Fruit fly (Drosophila melanogaster): ENCODE results near the gene mRpS18A.
A peak's percentile ranks its signal among the peaks of the same experiment; 100 is the strongest.

The mRpS18A gene

dm6 chr3R:8561522-8561921 is 871 bp downstream of the mRpS18A start, which contains the start of gene pch2:
pch2 (minus strand) TSS chr3R:8561764.
- TF ChIP-seq GATAe (GFP tag; conservative IDR thresholded peaks at IDR 0.05), result no peak
- peak; percentile 55 for TF ChIP-seq gfzf (GFP tag; optimal IDR thresholded peaks at IDR 0.05)
- TF ChIP-seq CG14667 (GFP tag; IDR thresholded peaks at IDR 0.05), result no peak
- peak; percentile 28 for TF ChIP-seq CG9797 (GFP tag; optimal IDR thresholded peaks at IDR 0.05)
- TF ChIP-seq Stat92E (GFP tag; optimal IDR thresholded peaks at IDR 0.05), result no peak
- TF ChIP-seq CG10565 (GFP tag; optimal IDR thresholded peaks at IDR 0.05), result no peak
- TF ChIP-seq E2f2 (GFP tag; IDR thresholded peaks at IDR 0.05), result peak; percentile 76
- peak; percentile 11 for TF ChIP-seq sens (GFP tag)
- TF ChIP-seq scrt (GFP tag; optimal IDR thresholded peaks at IDR 0.05), result peak; percentile 35
- peak; percentile 66 for TF ChIP-seq Dp (GFP tag; optimal IDR thresholded peaks at IDR 0.05)
- TF ChIP-seq pzg (GFP tag; optimal IDR thresholded peaks at IDR 0.05), result peak; percentile 16

dm6 chr3R:8552308-8552707 is 10.1 kb downstream of the mRpS18A start, which contains the start of gene Or85d:
Or85d (plus strand) TSS chr3R:8552608.
- TF ChIP-seq corto (GFP tag; optimal IDR thresholded peaks at IDR 0.05), result no peak
- TF ChIP-seq CG17568 (GFP tag; optimal IDR thresholded peaks at IDR 0.05), result no peak
- TF ChIP-seq wek (GFP tag; optimal IDR thresholded peaks at IDR 0.05), result no peak
- no peak for TF ChIP-seq stc (GFP tag; IDR thresholded peaks at IDR 0.05)
- no peak for TF ChIP-seq lola (GFP tag; optimal IDR thresholded peaks at IDR 0.05)
- TF ChIP-seq CG15479 (GFP tag; optimal IDR thresholded peaks at IDR 0.05), result no peak
- no peak for TF ChIP-seq pfk (GFP tag; optimal IDR thresholded peaks at IDR 0.05)

dm6 chr3R:8545915-8546314 is 16.5 kb downstream of the mRpS18A start:
- TF ChIP-seq lab (GFP tag; optimal IDR thresholded peaks at IDR 0.05) (peak; percentile 43), CG15514 (GFP tag; optimal IDR thresholded peaks at IDR 0.05) (peak; percentile 1), CG11504 (tag; optimal IDR thresholded peaks at IDR 0.05) (peak; percentile 4), gfzf (GFP tag; optimal IDR thresholded peaks at IDR 0.05) (no peak), Dip2 (GFP tag; IDR thresholded peaks at IDR 0.05) (no peak), CG18599 (GFP tag; optimal IDR thresholded peaks at IDR 0.05) (peak; percentile 69), Drgx (GFP tag; IDR thresholded peaks at IDR 0.05) (no peak), Hmr (GFP tag; optimal IDR thresholded peaks at IDR 0.05) (peak; percentile 41), btn (GFP tag; optimal IDR thresholded peaks at IDR 0.05) (no peak)

- TF ChIP-seq TFAM (GFP tag; optimal IDR thresholded peaks at IDR 0.05) (no peak), Deaf1 (tag; optimal IDR thresholded peaks at IDR 0.05) (peak; percentile 90), oc (tag; optimal IDR thresholded peaks at IDR 0.05) (no peak), phol (tag; optimal IDR thresholded peaks at IDR 0.05) (no peak), z (GFP tag; IDR thresholded peaks at IDR 0.05) (peak; percentile 89), CG11504 (tag; optimal IDR thresholded peaks at IDR 0.05) (peak; percentile 98), CG5180 (GFP tag; optimal IDR thresholded peaks at IDR 0.05) (peak; percentile 96), Hey (tag; optimal IDR thresholded peaks at IDR 0.05) (peak; percentile 77), zfh1 (GFP tag; IDR thresholded peaks at IDR 0.05) (no peak), lov (optimal IDR thresholded peaks at IDR 0.05) (no peak), lov (GFP tag; IDR thresholded peaks at IDR 0.05) (0 out of 3 replicates have a peak, but pooled peaks have one; percentile 27), ranshi (GFP tag; IDR thresholded peaks at IDR 0.05) (no peak), CG9817 (tag; optimal IDR thresholded peaks at IDR 0.05) (no peak), CG13287 (GFP tag; IDR thresholded peaks at IDR 0.05; ENCODE audit: partially characterized antibody) (no peak), chinmo (GFP tag; IDR thresholded peaks at IDR 0.05; ENCODE audit: partially characterized antibody) (0 out of 4 replicates have a peak, but pooled peaks have one; percentile 47), scrt (GFP tag; optimal IDR thresholded peaks at IDR 0.05) (no peak), gcm2 (GFP tag; optimal IDR thresholded peaks at IDR 0.05) (no peak), cwo (GFP tag; optimal IDR thresholded peaks at IDR 0.05) (peak; percentile 89), CG3407 (GFP tag; optimal IDR thresholded peaks at IDR 0.05) (no peak), CG10431 (GFP tag; optimal IDR thresholded peaks at IDR 0.05) (no peak), CG13123 (GFP tag; optimal IDR thresholded peaks at IDR 0.05) (no peak)
Observed at dm6 chr3R:8528862-8529261, 33.5 kb downstream of the mRpS18A start, which contains the start of gene CG11741. CG11741 (minus strand) TSS chr3R:8528877.

All from whole organism, embryonic.